Fruit fly (Drosophila melanogaster) whole organism, embryonic: Measurements from ENCODE around the gene shv.
A peak's percentile ranks its signal among the peaks of the same experiment; 100 is the strongest.

Experiments used
- ATbp ChIP-seq: fragments of 200-800 bp; sonication (Bioruptor generic); optimal IDR thresholded peaks from 2 replicates; lab custom pipeline; 2017; ENCODE audit warnings: missing biosample characterization, mild to moderate bottlenecking, missing genetic modification characterization, missing genetic modification reagents
- Bdp1 ChIP-seq: fragments of 200-800 bp; sonication (Bioruptor generic); optimal IDR thresholded peaks from 3 replicates; lab custom pipeline; 2016; ENCODE audit warnings: missing biosample characterization, missing genetic modification characterization
- CG10209 ChIP-seq: fragments of 200-800 bp; sonication (Bioruptor generic); optimal IDR thresholded peaks from 3 replicates; lab custom pipeline; 2017; ENCODE audit warnings: missing biosample characterization, mild to moderate bottlenecking, missing genetic modification characterization, missing genetic modification reagents
- CG11093 ChIP-seq: fragments of 200-800 bp; sonication (Bioruptor generic); IDR thresholded peaks from 3 replicates; pipeline ENCODE4 v1.3.6; 2022; ENCODE audit warnings: missing biosample characterization, missing genetic modification characterization
- CG11696 ChIP-seq: fragments of 200-800 bp; sonication (Bioruptor generic); IDR thresholded peaks from 2 replicates; pipeline ENCODE4 v1.3.6; 2022; ENCODE audit warnings: missing biosample characterization, missing genetic modification characterization
- CG12236 ChIP-seq: fragments of 200-800 bp; sonication (Bioruptor generic); optimal IDR thresholded peaks from 2 replicates; lab custom pipeline; 2016; ENCODE audit warnings: missing biosample characterization, missing genetic modification characterization
- CG1233 ChIP-seq: fragments of 200-800 bp; sonication (Bioruptor generic); optimal IDR thresholded peaks from 4 replicates; lab custom pipeline; 2018; ENCODE audit warnings: missing biosample characterization, mild to moderate bottlenecking, missing genetic modification characterization
- CG14860 ChIP-seq: fragments of 200-800 bp; sonication (Bioruptor generic); IDR thresholded peaks from 3 replicates; pipeline ENCODE4 v1.3.6; 2022; ENCODE audit warnings: missing biosample characterization, missing genetic modification characterization; ENCODE audit not compliant: partially characterized antibody
- CG15073 ChIP-seq: fragments of 200-800 bp; sonication (Bioruptor generic); optimal IDR thresholded peaks from 2 replicates; lab custom pipeline; 2016; ENCODE audit warnings: missing biosample characterization, missing genetic modification characterization
- CG1602 ChIP-seq: fragments of 200-800 bp; sonication (Bioruptor generic); optimal IDR thresholded peaks from 3 replicates; lab custom pipeline; 2016; ENCODE audit warnings: missing biosample characterization, missing genetic modification characterization
- CG16815 ChIP-seq: fragments of 200-800 bp; sonication (Bioruptor generic); optimal IDR thresholded peaks from 3 replicates; lab custom pipeline; 2017; ENCODE audit warnings: missing biosample characterization, mild to moderate bottlenecking, missing genetic modification characterization
- CG1832 ChIP-seq: fragments of 200-800 bp; sonication (Bioruptor generic); optimal IDR thresholded peaks from 2 replicates; lab custom pipeline; 2017; ENCODE audit warnings: missing biosample characterization, mild to moderate bottlenecking, missing genetic modification characterization, inconsistent platforms
- CG18599 ChIP-seq: fragments of 200-800 bp; sonication (Bioruptor generic); optimal IDR thresholded peaks from 3 replicates; lab custom pipeline; 2017; ENCODE audit warnings: missing biosample characterization, missing genetic modification characterization, mild to moderate bottlenecking, moderate library complexity, missing genetic modification reagents
- CG2678 ChIP-seq: fragments of 200-800 bp; sonication (Bioruptor generic); optimal IDR thresholded peaks from 3 replicates; lab custom pipeline; 2019; ENCODE audit warnings: missing biosample characterization, mild to moderate bottlenecking, missing genetic modification characterization, moderate library complexity
- CG2712 ChIP-seq: fragments of 200-800 bp; optimal IDR thresholded peaks from 3 replicates; lab custom pipeline; 2019; ENCODE audit warnings: missing biosample characterization, mild to moderate bottlenecking, missing genetic modification characterization, moderate library complexity
- CG30403 ChIP-seq: fragments of 200-800 bp; sonication (Bioruptor generic); optimal IDR thresholded peaks from 3 replicates; lab custom pipeline; 2016; ENCODE audit warnings: missing biosample characterization, missing genetic modification characterization
- CG31441 ChIP-seq: fragments of 200-800 bp; sonication (Bioruptor generic); IDR thresholded peaks from 2 replicates; pipeline ENCODE4 v1.3.6; 2022; ENCODE audit warnings: missing biosample characterization, missing genetic modification characterization
- CG4282 ChIP-seq: fragments of 200-800 bp; sonication (Bioruptor generic); optimal IDR thresholded peaks from 2 replicates; lab custom pipeline; 2016; ENCODE audit warnings: missing biosample characterization, missing genetic modification characterization
- CG4707 ChIP-seq: fragments of 200-800 bp; sonication (Bioruptor generic); optimal IDR thresholded peaks from 2 replicates; lab custom pipeline; 2018; ENCODE audit warnings: missing biosample characterization, mild to moderate bottlenecking, missing genetic modification characterization, moderate library complexity
- CG4730 ChIP-seq: fragments of 200-800 bp; sonication (Bioruptor generic); IDR thresholded peaks from 2 replicates; pipeline ENCODE4 v1.3.6; 2022; ENCODE audit warnings: missing biosample characterization, missing genetic modification characterization
- CG7271 ChIP-seq: fragments of 200-800 bp; sonication (Bioruptor generic); optimal IDR thresholded peaks from 2 replicates; lab custom pipeline; 2018; ENCODE audit warnings: missing biosample characterization, mild to moderate bottlenecking, missing genetic modification characterization, moderate library complexity
- CG7963 ChIP-seq: fragments of 200-800 bp; sonication (Bioruptor generic); IDR thresholded peaks from 3 replicates; pipeline ENCODE4 v1.3.6; 2022; ENCODE audit warnings: missing biosample characterization, missing genetic modification characterization; ENCODE audit not compliant: partially characterized antibody
- CG8924 ChIP-seq: fragments of 200-800 bp; optimal IDR thresholded peaks from 3 replicates; lab custom pipeline; 2019; ENCODE audit warnings: missing biosample characterization, mild to moderate bottlenecking, missing genetic modification characterization, moderate library complexity
- CG9215 ChIP-seq: fragments of 200-800 bp; sonication (Bioruptor generic); IDR thresholded peaks from 2 replicates; pipeline ENCODE4 v1.3.6; 2022; ENCODE audit warnings: missing biosample characterization, missing genetic modification characterization
- CG9609 ChIP-seq: fragments of 200-800 bp; sonication (Bioruptor generic); optimal IDR thresholded peaks from 3 replicates; lab custom pipeline; 2016; ENCODE audit warnings: missing biosample characterization, missing genetic modification characterization
- Deaf1 ChIP-seq: fragments of 200-800 bp; optimal IDR thresholded peaks from 3 replicates; lab custom pipeline; 2019; ENCODE audit warnings: missing biosample characterization, mild to moderate bottlenecking, missing genetic modification characterization, moderate library complexity
- Ets97D ChIP-seq: fragments of 200-800 bp; sonication (Bioruptor generic); optimal IDR thresholded peaks from 3 replicates; lab custom pipeline; 2016; ENCODE audit warnings: missing biosample characterization, missing genetic modification characterization
- Fer2 ChIP-seq: fragments of 200-800 bp; sonication (Bioruptor generic); optimal IDR thresholded peaks from 2 replicates; lab custom pipeline; 2018; ENCODE audit warnings: missing biosample characterization, mild to moderate bottlenecking, missing genetic modification characterization, moderate library complexity
- PHDP ChIP-seq: fragments of 200-800 bp; sonication (Bioruptor generic); optimal IDR thresholded peaks from 3 replicates; lab custom pipeline; 2018; ENCODE audit warnings: missing biosample characterization, mild to moderate bottlenecking, missing genetic modification characterization, moderate library complexity
- Spps ChIP-seq: fragments of 200-800 bp; sonication (Bioruptor generic); optimal IDR thresholded peaks from 2 replicates; lab custom pipeline; 2018; ENCODE audit warnings: missing biosample characterization, mild to moderate bottlenecking, missing genetic modification characterization
- Xrp1 ChIP-seq: fragments of 200-800 bp; sonication (Bioruptor generic); IDR thresholded peaks from 2 replicates; pipeline ENCODE4 v1.3.6; 2022; ENCODE audit warnings: missing biosample characterization, missing genetic modification characterization
- ap ChIP-seq: fragments of 200-800 bp; sonication (Bioruptor generic); IDR thresholded peaks from 2 replicates; pipeline ENCODE4 v1.3.6; 2022; ENCODE audit warnings: missing biosample characterization, missing genetic modification characterization
- bsh ChIP-seq, 2 experiments: fragments of 200-800 bp; sonication (Bioruptor generic); optimal IDR thresholded peaks; 2 replicates each; lab custom pipeline; 2017 to 2018; ENCODE audit warnings: mild to moderate bottlenecking in 2 of 2, missing biosample characterization in 2 of 2, missing genetic modification characterization in 2 of 2, moderate library complexity in 1 of 2
- cato ChIP-seq: fragments of 200-800 bp; sonication (Bioruptor generic); optimal IDR thresholded peaks from 2 replicates; lab custom pipeline; 2016; ENCODE audit warnings: missing biosample characterization, missing genetic modification characterization, borderline replicate concordance
- dan ChIP-seq: fragments of 200-800 bp; sonication (Bioruptor generic); IDR thresholded peaks from 2 replicates; pipeline ENCODE4 v1.3.6; 2022; ENCODE audit warnings: missing biosample characterization, missing genetic modification characterization
- dmrt11E ChIP-seq: fragments of 200-800 bp; sonication (Bioruptor generic); optimal IDR thresholded peaks from 3 replicates; lab custom pipeline; 2018; ENCODE audit warnings: missing biosample characterization, mild to moderate bottlenecking, missing genetic modification characterization, moderate library complexity
- fd102C ChIP-seq: fragments of 200-800 bp; sonication (Bioruptor generic); optimal IDR thresholded peaks from 2 replicates; lab custom pipeline; 2018; ENCODE audit warnings: missing biosample characterization, mild to moderate bottlenecking, missing genetic modification characterization, moderate library complexity
- fd64A ChIP-seq: fragments of 200-800 bp; sonication (Bioruptor generic); optimal IDR thresholded peaks from 3 replicates; lab custom pipeline; 2018; ENCODE audit warnings: missing biosample characterization, mild to moderate bottlenecking, missing genetic modification characterization
- fru ChIP-seq: fragments of >200 bp; optimal IDR thresholded peaks from 2 replicates; lab custom pipeline; 2017
- her ChIP-seq: fragments of 200-800 bp; sonication (Bioruptor generic); optimal IDR thresholded peaks from 2 replicates; lab custom pipeline; 2016; ENCODE audit warnings: missing biosample characterization, missing genetic modification characterization
- ind ChIP-seq: fragments of 200-800 bp; sonication (Bioruptor generic); optimal IDR thresholded peaks from 3 replicates; lab custom pipeline; 2016; ENCODE audit warnings: missing biosample characterization, missing genetic modification characterization
- jigr1 ChIP-seq: fragments of 200-800 bp; sonication (Bioruptor generic); IDR thresholded peaks from 3 replicates; pipeline ENCODE4 v1.3.6; 2022; ENCODE audit warnings: missing biosample characterization, missing genetic modification characterization
- mam ChIP-seq: fragments of 200-800 bp; sonication (Bioruptor generic); optimal IDR thresholded peaks from 3 replicates; lab custom pipeline; 2016; ENCODE audit warnings: missing biosample characterization, missing genetic modification characterization
- nau ChIP-seq: fragments of 200-800 bp; sonication (Bioruptor generic); optimal IDR thresholded peaks from 3 replicates; lab custom pipeline; 2017; ENCODE audit warnings: missing biosample characterization, mild to moderate bottlenecking, missing genetic modification characterization, missing genetic modification reagents
- onecut ChIP-seq: fragments of 200-800 bp; sonication (Bioruptor generic); IDR thresholded peaks from 2 replicates; pipeline ENCODE4 v1.3.6; 2022; ENCODE audit warnings: missing biosample characterization, missing genetic modification characterization
- salm ChIP-seq: fragments of 200-800 bp; sonication (Bioruptor generic); optimal IDR thresholded peaks from 2 replicates; lab custom pipeline; 2018; ENCODE audit warnings: missing biosample characterization, mild to moderate bottlenecking, missing genetic modification characterization
- sens ChIP-seq: fragments of 200-800 bp; sonication (Bioruptor generic); peaks from one replicate; lab custom pipeline; 2016; ENCODE audit warnings: missing biosample characterization, missing genetic modification characterization
- sisA ChIP-seq: fragments of 200-800 bp; sonication (Bioruptor generic); IDR thresholded peaks from 2 replicates; pipeline ENCODE4 v1.3.6; 2022; ENCODE audit warnings: missing biosample characterization, missing genetic modification characterization
- sna ChIP-seq: fragments of 200-800 bp; sonication (Bioruptor generic); IDR thresholded peaks from 2 replicates; pipeline ENCODE4 v1.3.6; 2022; ENCODE audit warnings: missing biosample characterization, missing genetic modification characterization; ENCODE audit not compliant: partially characterized antibody
- sob ChIP-seq: fragments of 200-800 bp; sonication (Bioruptor generic); IDR thresholded peaks from 2 replicates; pipeline ENCODE4 v1.3.6; 2022; ENCODE audit warnings: missing biosample characterization, missing genetic modification characterization
- wek ChIP-seq: fragments of 200-800 bp; sonication (Bioruptor generic); optimal IDR thresholded peaks from 3 replicates; lab custom pipeline; 2018; ENCODE audit warnings: missing biosample characterization, mild to moderate bottlenecking, missing genetic modification characterization, moderate library complexity

Gene shv

DNA sequence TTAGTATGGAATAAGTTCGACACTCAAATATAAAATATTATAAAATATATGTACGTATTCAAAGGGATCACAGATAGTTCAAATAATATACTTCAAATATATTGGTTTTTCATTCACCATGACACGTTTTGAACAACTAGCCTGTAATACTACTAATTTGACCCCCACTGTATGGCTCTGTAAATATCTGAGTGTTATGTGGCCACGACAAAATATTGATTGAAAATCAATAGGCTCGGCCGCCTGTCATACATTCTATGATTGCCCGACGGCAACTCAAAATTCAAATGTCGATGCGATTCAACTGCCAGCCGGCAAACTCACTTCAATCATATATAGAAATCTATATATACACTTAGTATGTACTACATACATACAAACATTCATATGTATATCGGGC is 17.0 kb downstream of the shv start (continued):
- no peak for TF ChIP-seq CG9609
- TF ChIP-seq sens (GFP tag; lab: Kevin White, UChicago), result peak; percentile 58
- peak; percentile 7 for TF ChIP-seq wek (GFP tag; lab: Kevin White, UChicago)
- TF ChIP-seq fd64A (GFP tag; lab: Kevin White, UChicago), result peak; percentile 35
- TF ChIP-seq Spps (tag; lab: Kevin White, UChicago), result no peak
- no peak for TF ChIP-seq Fer2
- peak; percentile 60 for TF ChIP-seq ATbp (GFP tag; lab: Kevin White, UChicago)
- TF ChIP-seq CG7271 (tag; lab: Kevin White, UChicago), result no peak
- peak; percentile 46 for TF ChIP-seq Deaf1 (tag; lab: Kevin White, UChicago)
- TF ChIP-seq CG8924, result no peak
- TF ChIP-seq fru (lab: Kevin White, UChicago), result no peak
- TF ChIP-seq CG14860 (GFP tag; lab: Robert Waterston, UW), result no peak
- TF ChIP-seq mam (GFP tag; lab: Kevin White, UChicago), result no peak
- no peak for TF ChIP-seq CG4730 (GFP tag; lab: Robert Waterston, UW)
- no peak for TF ChIP-seq CG1832 (GFP tag; lab: Kevin White, UChicago)
- no peak for TF ChIP-seq CG1233 (GFP tag; lab: Kevin White, UChicago)
- TF ChIP-seq CG1602 (GFP tag; lab: Kevin White, UChicago), result no peak
- no peak for TF ChIP-seq CG12236
- TF ChIP-seq CG16815, result peak; percentile 10
- TF ChIP-seq jigr1, result no peak
- peak; percentile 41 for TF ChIP-seq CG10209 (GFP tag; lab: Kevin White, UChicago)
- TF ChIP-seq CG2712 (tag; lab: Kevin White, UChicago), result peak; percentile 17
- TF ChIP-seq sna, result no peak
- TF ChIP-seq Bdp1 (GFP tag; lab: Kevin White, UChicago), result no peak
- no peak for TF ChIP-seq nau (GFP tag; lab: Kevin White, UChicago)
- TF ChIP-seq CG7963 (GFP tag; lab: Robert Waterston, UW), result no peak
- no peak for TF ChIP-seq CG4282 (GFP tag; lab: Kevin White, UChicago)
- TF ChIP-seq CG30403 (GFP tag; lab: Kevin White, UChicago), result no peak
- TF ChIP-seq bsh (GFP tag; optimal IDR thresholded peaks at IDR 0.05; lab: Kevin White, UChicago), result peak in 1 of 2 experiments; percentile 70
- TF ChIP-seq dan (GFP tag; lab: Robert Waterston, UW), result no peak
- TF ChIP-seq CG18599, result peak; percentile 40
- no peak for TF ChIP-seq cato (GFP tag; lab: Kevin White, UChicago)
- peak; percentile 13 for TF ChIP-seq PHDP (tag; lab: Kevin White, UChicago)
- TF ChIP-seq sisA (GFP tag; lab: Robert Waterston, UW), result no peak
- no peak for TF ChIP-seq dmrt11E (tag; lab: Kevin White, UChicago)
- peak; percentile 26 for TF ChIP-seq CG4707 (GFP tag; lab: Kevin White, UChicago)
- peak; percentile 38 for TF ChIP-seq CG15073 (GFP tag; lab: Kevin White, UChicago)
- TF ChIP-seq ind (GFP tag; lab: Kevin White, UChicago), result no peak
- peak; percentile 28 for TF ChIP-seq CG2678 (tag; lab: Kevin White, UChicago)
- no peak for TF ChIP-seq Ets97D (GFP tag; lab: Kevin White, UChicago)
- no peak for TF ChIP-seq Xrp1 (GFP tag; lab: Robert Waterston, UW)
- TF ChIP-seq CG31441 (GFP tag; lab: Robert Waterston, UW), result no peak
- peak; percentile 78 for TF ChIP-seq CG11696 (GFP tag; lab: Robert Waterston, UW)
- no peak for TF ChIP-seq CG9215 (GFP tag; lab: Robert Waterston, UW)
- no peak for TF ChIP-seq sob (GFP tag; lab: Robert Waterston, UW)
- no peak for TF ChIP-seq ap (GFP tag; lab: Robert Waterston, UW)
- TF ChIP-seq onecut (GFP tag; lab: Robert Waterston, UW), result peak; percentile 67
- no peak for TF ChIP-seq fd102C (GFP tag; lab: Kevin White, UChicago)
- no peak for TF ChIP-seq CG11093
- TF ChIP-seq her (GFP tag; lab: Kevin White, UChicago), result no peak
- no peak for TF ChIP-seq salm (tag; lab: Kevin White, UChicago)
